Worm (Caenorhabditis elegans): ENCODE results near the gene ccz-1.

ccz-1 gene

ce11 chrV:13654394-13654792 is 24.3 kb upstream of the ccz-1 start:
- TF ChIP-seq F16B12.6 (tag; optimal IDR thresholded peaks at IDR 0.05) (no peak), nhr-19 (GFP tag; conservative IDR thresholded peaks at IDR 0.05) (no peak), fkh-4 (tag; optimal IDR thresholded peaks at IDR 0.05; ENCODE audit: borderline replicate concordance) (peak; percentile 15), aly-2 (tag; optimal IDR thresholded peaks at IDR 0.05) (no peak), skn-1 (tag; optimal IDR thresholded peaks at IDR 0.05) (peak; percentile 41), tlp-1 (tag; optimal IDR thresholded peaks at IDR 0.05) (no peak), C04F5.9 (tag; optimal IDR thresholded peaks at IDR 0.05) (no peak), sup-37 (GFP tag; optimal IDR thresholded peaks at IDR 0.05) (no peak), snpc-4 (tag; optimal IDR thresholded peaks at IDR 0.05) (no peak), ets-5 (GFP tag; IDR thresholded peaks at IDR 0.05) (no peak), dpl-1 (GFP tag; optimal IDR thresholded peaks at IDR 0.05) (no peak), unc-98 (GFP tag; IDR thresholded peaks at IDR 0.05) (no peak), fkh-10 (GFP tag; optimal IDR thresholded peaks at IDR 0.05) (no peak), dsc-1 (tag; optimal IDR thresholded peaks at IDR 0.05) (peak; percentile 59), sptf-1 (tag; optimal IDR thresholded peaks at IDR 0.05) (no peak), nhr-11 (tag; optimal IDR thresholded peaks at IDR 0.05) (no peak), vab-15 (tag; optimal IDR thresholded peaks at IDR 0.05) (no peak)

DNA sequence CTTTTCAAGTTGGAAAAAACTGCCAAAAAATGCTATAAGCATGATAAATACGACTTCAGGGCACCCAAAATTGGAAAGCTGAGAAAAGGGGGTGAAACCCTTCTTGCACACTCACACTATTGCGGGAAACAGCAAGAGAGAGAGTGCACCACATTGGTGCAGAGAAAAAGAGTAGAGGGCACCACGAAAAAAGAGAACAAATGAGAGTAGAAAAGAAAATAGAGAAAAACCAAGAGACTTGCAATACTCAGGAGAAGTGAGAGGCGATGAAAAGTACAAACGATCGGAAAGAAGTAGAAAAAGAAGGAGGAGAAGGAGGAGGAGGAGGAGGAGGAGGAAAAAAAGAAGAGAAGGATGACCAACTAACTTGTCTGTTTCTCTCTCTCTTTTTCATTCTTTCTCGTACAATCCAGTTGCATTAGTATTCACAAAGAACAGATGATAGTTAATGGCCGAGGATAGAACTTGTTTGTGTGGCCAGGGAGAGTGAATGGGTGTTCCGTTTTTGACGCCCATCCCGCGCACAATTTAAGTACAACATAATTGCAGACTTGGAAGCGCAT is 23.4 kb upstream of the ccz-1 start:
- TF ChIP-seq ztf-11 (tag; optimal IDR thresholded peaks at IDR 0.05): no peak
- peak; percentile 68 for TF ChIP-seq blmp-1 (tag; optimal IDR thresholded peaks at IDR 0.05)
- no peak for TF ChIP-seq ceh-88 (GFP tag; IDR thresholded peaks at IDR 0.05)
- peak; percentile 67 for TF ChIP-seq jun-1 (tag; optimal IDR thresholded peaks at IDR 0.05)
- peak in 1 of 2 experiments; percentile 61 for TF ChIP-seq lin-35 (GFP tag; optimal IDR thresholded peaks at IDR 0.05)
- peak; percentile 51 for TF ChIP-seq lin-13 (GFP tag; optimal IDR thresholded peaks at IDR 0.05)
- TF ChIP-seq nhr-28 (tag; optimal IDR thresholded peaks at IDR 0.05): no peak
- peak; percentile 50 for TF ChIP-seq swsn-7 (tag; optimal IDR thresholded peaks at IDR 0.05)
- no peak for TF ChIP-seq nhr-11 (tag; optimal IDR thresholded peaks at IDR 0.05)
- TF ChIP-seq mdl-1 (tag; optimal IDR thresholded peaks at IDR 0.05): peak in 1 of 2 experiments; percentile 73
- TF ChIP-seq mef-2 (tag; optimal IDR thresholded peaks at IDR 0.05): no peak
- TF ChIP-seq efl-3 (GFP tag; optimal IDR thresholded peaks at IDR 0.05): no peak
- no peak for TF ChIP-seq unc-30 (tag; optimal IDR thresholded peaks at IDR 0.05)
- no peak for TF ChIP-seq tlp-1 (tag; optimal IDR thresholded peaks at IDR 0.05)
- TF ChIP-seq unc-98 (GFP tag; IDR thresholded peaks at IDR 0.05): no peak
- TF ChIP-seq aha-1 (tag; optimal IDR thresholded peaks at IDR 0.05): no peak
- peak; percentile 71 for TF ChIP-seq pax-3 (tag; optimal IDR thresholded peaks at IDR 0.05)
- TF ChIP-seq F16B12.6 (tag; optimal IDR thresholded peaks at IDR 0.05): no peak
- TF ChIP-seq nhr-47 (tag; optimal IDR thresholded peaks at IDR 0.05): peak; percentile 66
- TF ChIP-seq zip-4 (GFP tag; optimal IDR thresholded peaks at IDR 0.05): no peak
- TF ChIP-seq nhr-77 (tag; optimal IDR thresholded peaks at IDR 0.05): no peak
- TF ChIP-seq tbx-2 (tag; optimal IDR thresholded peaks at IDR 0.05): peak; percentile 27
- peak; percentile 64 for TF ChIP-seq nhr-20 (tag; optimal IDR thresholded peaks at IDR 0.05)
- peak; percentile 52 to 83 for TF ChIP-seq lsy-2 (tag; optimal IDR thresholded peaks at IDR 0.05)
- TF ChIP-seq snu-23 (GFP tag; optimal IDR thresholded peaks at IDR 0.05): peak; percentile 62
- TF ChIP-seq irx-1 (tag; optimal IDR thresholded peaks at IDR 0.05): no peak
- TF ChIP-seq dsc-1 (tag; optimal IDR thresholded peaks at IDR 0.05): peak; percentile 16
- TF ChIP-seq fkh-4 (tag; optimal IDR thresholded peaks at IDR 0.05; ENCODE audit: borderline replicate concordance): no peak
- TF ChIP-seq egl-27 (tag; optimal IDR thresholded peaks at IDR 0.05): peak in 1 of 2 experiments; percentile 56
- no peak for TF ChIP-seq nhr-84 (tag; optimal IDR thresholded peaks at IDR 0.05)
- TF ChIP-seq C04F5.9 (tag; optimal IDR thresholded peaks at IDR 0.05): no peak
- TF ChIP-seq hpl-2 (GFP tag; optimal IDR thresholded peaks at IDR 0.05): no peak
- no peak for TF ChIP-seq unc-130 (tag; optimal IDR thresholded peaks at IDR 0.05)
- TF ChIP-seq ztf-4 (tag; optimal IDR thresholded peaks at IDR 0.05): peak; percentile 32
- no peak for TF ChIP-seq zag-1 (tag; optimal IDR thresholded peaks at IDR 0.05)
- peak; percentile 79 for TF ChIP-seq fkh-8 (tag; optimal IDR thresholded peaks at IDR 0.05)
- peak; percentile 38 for TF ChIP-seq nhr-90 (tag; optimal IDR thresholded peaks at IDR 0.05; ENCODE audit: poor library complexity)
- peak; percentile 89 for TF ChIP-seq nhr-85 (tag)
- TF ChIP-seq isw-1 (GFP tag; IDR thresholded peaks at IDR 0.05): peak; percentile 29; the same call in 1 of the 2 replicates
- peak; percentile 28 for TF ChIP-seq ama-1 (optimal IDR thresholded peaks at IDR 0.05)
- peak; percentile 61 to 62 for TF ChIP-seq efl-1 (optimal IDR thresholded peaks at IDR 0.05)
- peak; percentile 15 to 79 for TF ChIP-seq efl-1 (GFP tag; optimal IDR thresholded peaks at IDR 0.05 in 1 of 2)
